Worm (Caenorhabditis elegans): ENCODE results near the gene rme-6.

ce11 chrX:1117252-1117651, 20.3 kb downstream of the rme-6 start:
- no peak for TF ChIP-seq ceh-82 (tag; optimal IDR thresholded peaks at IDR 0.05)
- TF ChIP-seq snpc-4 (tag; optimal IDR thresholded peaks at IDR 0.05), result no peak
- TF ChIP-seq peb-1 (tag; optimal IDR thresholded peaks at IDR 0.05), result no peak
- no peak for TF ChIP-seq nhr-11 (tag; optimal IDR thresholded peaks at IDR 0.05)
- no peak for TF ChIP-seq ztf-4 (tag; optimal IDR thresholded peaks at IDR 0.05)
- no peak for TF ChIP-seq egl-27 (tag; optimal IDR thresholded peaks at IDR 0.05)
- no peak for TF ChIP-seq ama-1 (optimal IDR thresholded peaks at IDR 0.05)
- no peak for TF ChIP-seq lsy-2 (tag; optimal IDR thresholded peaks at IDR 0.05)
- TF ChIP-seq ztf-11 (tag; optimal IDR thresholded peaks at IDR 0.05), result no peak
- TF ChIP-seq Y55F3AM.14 (GFP tag; optimal IDR thresholded peaks at IDR 0.05), result no peak
- TF ChIP-seq lin-39 (tag; optimal IDR thresholded peaks at IDR 0.05), result no peak

Data from whole organism, L2 larva.